Fruit fly (Drosophila melanogaster): ENCODE measurements around the gene tld.
A peak's percentile ranks its signal among the peaks of the same experiment; 100 is the strongest.

tld gene

dm6 chr3R:24768538-24769401 lies 19.2 kb downstream of the tld start, which contains the start of gene CG13631 (continued):
- TF ChIP-seq CG9215 (GFP tag; IDR thresholded peaks at IDR 0.05) = peak; percentile 71
- TF ChIP-seq CG15073 (GFP tag; optimal IDR thresholded peaks at IDR 0.05) = peak; percentile 82
- TF ChIP-seq CG8359 (GFP tag; optimal IDR thresholded peaks at IDR 0.05; ENCODE audit: borderline replicate concordance) = peak; percentile 91
- peak; percentile 96 for TF ChIP-seq ken (GFP tag; IDR thresholded peaks at IDR 0.05)
- peak; percentile 62 for TF ChIP-seq Hmr (GFP tag; optimal IDR thresholded peaks at IDR 0.05)
- peak; percentile 94 for TF ChIP-seq ind (GFP tag; optimal IDR thresholded peaks at IDR 0.05)
- TF ChIP-seq Dek (tag; optimal IDR thresholded peaks at IDR 0.05) = peak; percentile 75
- TF ChIP-seq ftz-f1 (GFP tag; optimal IDR thresholded peaks at IDR 0.05) = no peak
- TF ChIP-seq CG5953 (GFP tag; IDR thresholded peaks at IDR 0.05) = peak; percentile 94
- peak; percentile 92 for TF ChIP-seq CG12219 (GFP tag; optimal IDR thresholded peaks at IDR 0.05)
- TF ChIP-seq ems (GFP tag; optimal IDR thresholded peaks at IDR 0.05) = peak; percentile 92
- TF ChIP-seq zf30C (GFP tag; optimal IDR thresholded peaks at IDR 0.05) = peak; percentile 78
- TF ChIP-seq H15 (GFP tag; IDR thresholded peaks at IDR 0.05) = peak; percentile 91
- TF ChIP-seq MBD-R2 (GFP tag; IDR thresholded peaks at IDR 0.05) = peak; percentile 29; the same call in 1 of the 2 replicates
- peak; percentile 94 for TF ChIP-seq jing (GFP tag; optimal IDR thresholded peaks at IDR 0.05)
- peak; percentile 64; the same call in 1 of the 2 replicates for TF ChIP-seq toy (GFP tag; IDR thresholded peaks at IDR 0.05)
- TF ChIP-seq GATAe (GFP tag; conservative IDR thresholded peaks at IDR 0.05) = no peak
- TF ChIP-seq MTF-1 (GFP tag; optimal IDR thresholded peaks at IDR 0.05; ENCODE audit: borderline replicate concordance) = peak; percentile 53
- peak; percentile 60 for TF ChIP-seq CG4282 (GFP tag; optimal IDR thresholded peaks at IDR 0.05)
- peak; percentile 96 for TF ChIP-seq bcd (GFP tag; optimal IDR thresholded peaks at IDR 0.05)
- no peak; the same call in 1 of the 2 replicates for TF ChIP-seq CG31224 (GFP tag; IDR thresholded peaks at IDR 0.05)
- TF ChIP-seq dm (GFP tag; optimal IDR thresholded peaks at IDR 0.05) = peak; percentile 83
- TF ChIP-seq exex (tag; optimal IDR thresholded peaks at IDR 0.05) = peak; percentile 41
- peak; percentile 93 for TF ChIP-seq PHDP (tag; optimal IDR thresholded peaks at IDR 0.05)
- TF ChIP-seq oc (tag; optimal IDR thresholded peaks at IDR 0.05) = peak; percentile 96
- peak; percentile 94 for TF ChIP-seq row (GFP tag; IDR thresholded peaks at IDR 0.05)
- TF ChIP-seq H2.0 (GFP tag; IDR thresholded peaks at IDR 0.05) = peak; percentile 77
- TF ChIP-seq caup (GFP tag; optimal IDR thresholded peaks at IDR 0.05; ENCODE audit: severe bottlenecking) = peak; percentile 69
- TF ChIP-seq Fer1 (GFP tag; optimal IDR thresholded peaks at IDR 0.05) = no peak
- TF ChIP-seq CG17328 (GFP tag; IDR thresholded peaks at IDR 0.05) = peak; percentile 91
- TF ChIP-seq sim (GFP tag; IDR thresholded peaks at IDR 0.05) = peak; percentile 67; the same call in 1 of the 2 replicates
- TF ChIP-seq Ssrp (tag; optimal IDR thresholded peaks at IDR 0.05) = peak; percentile 98
- TF ChIP-seq disco-r (GFP tag; optimal IDR thresholded peaks at IDR 0.05) = peak; percentile 86
- TF ChIP-seq ac (GFP tag; optimal IDR thresholded peaks at IDR 0.05) = peak; percentile 43
- TF ChIP-seq cato (GFP tag; optimal IDR thresholded peaks at IDR 0.05; ENCODE audit: borderline replicate concordance) = peak; percentile 96
- peak; percentile 90 for TF ChIP-seq CG12104 (GFP tag; optimal IDR thresholded peaks at IDR 0.05)
- peak; percentile 88 for TF ChIP-seq odd (GFP tag; optimal IDR thresholded peaks at IDR 0.05)
- TF ChIP-seq bbx (GFP tag; IDR thresholded peaks at IDR 0.05; ENCODE audit: partially characterized antibody) = no peak
- TF ChIP-seq stc (GFP tag; IDR thresholded peaks at IDR 0.05) = peak; percentile 96
- peak; percentile 93 for TF ChIP-seq nau (GFP tag; optimal IDR thresholded peaks at IDR 0.05)
- no peak for TF ChIP-seq D (optimal IDR thresholded peaks at IDR 0.05)
- peak; percentile 98 for TF ChIP-seq D (GFP tag; optimal IDR thresholded peaks at IDR 0.05)
- TF ChIP-seq CG15514 (GFP tag; optimal IDR thresholded peaks at IDR 0.05) = peak; percentile 45
- peak; percentile 66 for TF ChIP-seq Lim3 (GFP tag; IDR thresholded peaks at IDR 0.05)
- TF ChIP-seq Pdp1 (GFP tag; optimal IDR thresholded peaks at IDR 0.05) = peak; percentile 95 to 96
- TF ChIP-seq h (optimal IDR thresholded peaks at IDR 0.05) = no peak
- TF ChIP-seq CG10366 (GFP tag; IDR thresholded peaks at IDR 0.05) = peak; percentile 92
- TF ChIP-seq eve (GFP tag; optimal IDR thresholded peaks at IDR 0.05) = peak in 1 of 2 experiments; percentile 99
- TF ChIP-seq fru (optimal IDR thresholded peaks at IDR 0.05) = no peak

Data from whole organism, embryonic.